Comparison of ENCODE assay signal across 3 fruit fly cellular contexts in genomic region chrX:17186432-17186831, dm6.
TF ChIP-seq lines count a peak whose summit lies in the region.

No protein-coding gene starts in this region.

- TF ChIP-seq CTCF in whole organism, embryonic (GFP tag; optimal IDR thresholded peaks at IDR 0.05; lab: Kevin White, UChicago) = no peak

TF ChIP-seq in whole organism, adult, 20 proteins besides CTCF, POLR2A, EP300 and RAD21:
- no peak for TF ChIP-seq toe (GFP tag; optimal IDR thresholded peaks at IDR 0.05; lab: Kevin White, UChicago)
- no peak for TF ChIP-seq CG5204 (GFP tag; optimal IDR thresholded peaks at IDR 0.05; lab: Kevin White, UChicago)
- peak; percentile 60 for TF ChIP-seq kay (GFP tag; lab: Kevin White, UChicago; ENCODE audit: borderline replicate concordance)
- TF ChIP-seq CG7101 (tag; optimal IDR thresholded peaks at IDR 0.05; lab: Kevin White, UChicago) = peak; percentile 7
- peak; percentile 79 for TF ChIP-seq cic (GFP tag; optimal IDR thresholded peaks at IDR 0.05; lab: Kevin White, UChicago)
- TF ChIP-seq CG33017 (tag; optimal IDR thresholded peaks at IDR 0.05; lab: Kevin White, UChicago) = no peak
- no peak for TF ChIP-seq CG11617 (GFP tag; optimal IDR thresholded peaks at IDR 0.05; lab: Kevin White, UChicago)
- peak; percentile 19 for TF ChIP-seq Mnt (GFP tag; optimal IDR thresholded peaks at IDR 0.05; lab: Kevin White, UChicago)
- TF ChIP-seq CG14711 (tag; optimal IDR thresholded peaks at IDR 0.05; lab: Kevin White, UChicago) = no peak

TF ChIP-seq in whole organism, embryonic, 481 proteins besides CTCF, POLR2A, EP300 and RAD21:
- TF ChIP-seq Hmr (GFP tag; optimal IDR thresholded peaks at IDR 0.05; lab: Kevin White, UChicago) (no peak), CG6175 (GFP tag; IDR thresholded peaks at IDR 0.05; lab: Robert Waterston, UW) (no peak), esg (GFP tag; conservative IDR thresholded peaks at IDR 0.05; lab: Robert Waterston, UW) (no peak), CG2116 (GFP tag; optimal IDR thresholded peaks at IDR 0.05; lab: Kevin White, UChicago) (no peak), fd64A (GFP tag; optimal IDR thresholded peaks at IDR 0.05; lab: Kevin White, UChicago) (no peak), Vsx1 (GFP tag; optimal IDR thresholded peaks at IDR 0.05; lab: Kevin White, UChicago) (peak; percentile 11), CG13424 (tag; optimal IDR thresholded peaks at IDR 0.05; lab: Kevin White, UChicago) (no peak), chinmo (GFP tag; IDR thresholded peaks at IDR 0.05; lab: Robert Waterston, UW; ENCODE audit: partially characterized antibody) (0 out of 4 replicates have a peak, but pooled peaks have one; percentile 31), Mes4 (GFP tag; optimal IDR thresholded peaks at IDR 0.05; lab: Kevin White, UChicago) (no peak), grn (GFP tag; optimal IDR thresholded peaks at IDR 0.05; lab: Kevin White, UChicago) (peak; percentile 87), CG31441 (GFP tag; IDR thresholded peaks at IDR 0.05; lab: Robert Waterston, UW) (no peak), tll (GFP tag; optimal IDR thresholded peaks at IDR 0.05; lab: Kevin White, UChicago) (no peak), HmgD (GFP tag; optimal IDR thresholded peaks at IDR 0.05; lab: Kevin White, UChicago) (no peak), CG16779 (GFP tag; IDR thresholded peaks at IDR 0.05; lab: Robert Waterston, UW) (no peak), Eip74EF (GFP tag; optimal IDR thresholded peaks at IDR 0.05; lab: Kevin White, UChicago) (peak in 1 of 2 experiments; percentile 8), Sry-β (GFP tag; optimal IDR thresholded peaks at IDR 0.05; lab: Kevin White, UChicago) (no peak), Aef1 (GFP tag; IDR thresholded peaks at IDR 0.05; lab: Robert Waterston, UW) (no peak), Dek (tag; optimal IDR thresholded peaks at IDR 0.05; lab: Kevin White, UChicago) (no peak), Pdp1 (GFP tag; optimal IDR thresholded peaks at IDR 0.05; lab: Kevin White, UChicago) (peak in 1 of 2 experiments; percentile 59), CG15269 (tag; optimal IDR thresholded peaks at IDR 0.05; lab: Kevin White, UChicago) (no peak), exex (tag; optimal IDR thresholded peaks at IDR 0.05; lab: Kevin White, UChicago) (peak; percentile 46), cg (GFP tag; optimal IDR thresholded peaks at IDR 0.05; lab: Kevin White, UChicago) (peak; percentile 0), NK7.1 (GFP tag; optimal IDR thresholded peaks at IDR 0.05; lab: Kevin White, UChicago) (no peak), sqz (GFP tag; optimal IDR thresholded peaks at IDR 0.05; lab: Kevin White, UChicago) (peak; percentile 24), run (tag; optimal IDR thresholded peaks at IDR 0.05; lab: Kevin White, UChicago) (no peak), NC2α (GFP tag; optimal IDR thresholded peaks at IDR 0.05; lab: Kevin White, UChicago) (no peak), gcm (GFP tag; optimal IDR thresholded peaks at IDR 0.05; lab: Kevin White, UChicago) (no peak), sd (tag; optimal IDR thresholded peaks at IDR 0.05; lab: Kevin White, UChicago) (peak; percentile 12), CG17361 (GFP tag; IDR thresholded peaks at IDR 0.05; lab: Robert Waterston, UW) (no peak)
TF ChIP-seq in whole organism, embryonic: peak in this region for 9.

TF ChIP-seq in whole organism, prepupa, 60 proteins besides CTCF, POLR2A, EP300 and RAD21:
- no peak for TF ChIP-seq fd85E (GFP tag; optimal IDR thresholded peaks at IDR 0.05; lab: Kevin White, UChicago)
- TF ChIP-seq CG10669 (GFP tag; optimal IDR thresholded peaks at IDR 0.05; lab: Kevin White, UChicago) = no peak
- peak; percentile 98 for TF ChIP-seq vri (GFP tag; optimal IDR thresholded peaks at IDR 0.05; lab: Kevin White, UChicago)
- TF ChIP-seq fkh (GFP tag; optimal IDR thresholded peaks at IDR 0.05; lab: Kevin White, UChicago) = peak; percentile 24
- TF ChIP-seq CG7368 (GFP tag; optimal IDR thresholded peaks at IDR 0.05; lab: Kevin White, UChicago) = no peak
- TF ChIP-seq Ets21C (GFP tag; optimal IDR thresholded peaks at IDR 0.05; lab: Kevin White, UChicago) = no peak
- no peak for TF ChIP-seq Hr4 (GFP tag; optimal IDR thresholded peaks at IDR 0.05; lab: Kevin White, UChicago)
- TF ChIP-seq acj6 (GFP tag; optimal IDR thresholded peaks at IDR 0.05; lab: Kevin White, UChicago) = no peak
- no peak for TF ChIP-seq Sox102F (GFP tag; optimal IDR thresholded peaks at IDR 0.05; lab: Kevin White, UChicago)
